Worm (Caenorhabditis elegans): ENCODE results near the gene ZK686.5.

Gene ZK686.5

DNA sequence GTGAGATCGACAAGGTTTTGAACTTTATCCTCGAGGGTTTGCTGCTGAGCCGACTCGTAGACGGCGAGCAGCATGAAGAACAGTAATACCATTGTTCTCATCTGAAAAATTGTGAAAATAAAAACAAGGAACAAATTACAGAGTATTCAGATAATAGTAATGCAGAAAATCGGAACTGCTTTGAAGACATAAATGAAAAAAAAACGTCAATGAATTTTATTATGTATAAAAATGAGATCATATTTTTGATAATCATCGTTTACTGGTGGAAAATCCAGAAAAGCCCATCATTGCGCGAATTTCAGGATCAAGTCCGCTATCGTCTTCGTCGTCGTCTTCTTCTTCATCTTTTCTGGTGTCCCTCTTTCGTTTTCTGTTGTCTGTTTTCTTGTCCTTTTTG, 1.6 kb upstream of the ZK686.5 start, which contains the start of gene ZK686.3:
TSS of gene ZK686.3 (minus strand) at position 101 of the 400 bp plus-strand sequence.
- TF ChIP-seq ama-1 (optimal IDR thresholded peaks at IDR 0.05) (peak; percentile 38), daf-12 (tag; optimal IDR thresholded peaks at IDR 0.05) (no peak)

DNA sequence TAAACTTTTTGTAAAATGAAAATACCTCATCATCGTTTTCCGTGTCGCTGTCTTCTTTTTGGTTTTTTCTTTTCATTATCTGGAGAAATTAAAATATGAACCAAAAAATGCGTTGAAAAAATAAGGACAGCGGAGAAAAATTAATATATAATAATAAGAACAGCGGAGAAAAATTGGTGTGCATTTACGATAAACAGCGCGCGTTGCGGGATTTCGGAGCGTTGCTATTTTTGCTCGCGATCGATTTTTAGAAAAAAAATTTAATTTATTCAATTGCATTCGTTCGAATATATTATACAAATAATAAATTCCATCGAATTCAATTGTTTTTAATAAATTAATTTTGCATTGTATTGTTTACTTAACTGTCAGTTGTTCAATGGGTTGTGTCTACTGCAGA, 1.3 kb downstream of the ZK686.5 start, which contains the start of gene ZK686.2:
TSS of gene ZK686.2 (minus strand) at position 79 of the 400 bp plus-strand sequence.
- peak; percentile 93 for TF ChIP-seq R02D3.7 (tag; optimal IDR thresholded peaks at IDR 0.05)
- TF ChIP-seq ceh-28 (tag; optimal IDR thresholded peaks at IDR 0.05): peak; percentile 55
- TF ChIP-seq lin-15B (tag; optimal IDR thresholded peaks at IDR 0.05): peak; percentile 35
- TF ChIP-seq pha-4 (tag; optimal IDR thresholded peaks at IDR 0.05): peak; percentile 69
- TF ChIP-seq nfya-1 (tag; optimal IDR thresholded peaks at IDR 0.05; ENCODE audit: insufficient read depth): peak; percentile 58
- peak; percentile 44 for TF ChIP-seq nhr-23 (tag; optimal IDR thresholded peaks at IDR 0.05)
- no peak for TF ChIP-seq egl-5 (tag; optimal IDR thresholded peaks at IDR 0.05)
- no peak for TF ChIP-seq ceh-16 (tag; optimal IDR thresholded peaks at IDR 0.05)

DNA sequence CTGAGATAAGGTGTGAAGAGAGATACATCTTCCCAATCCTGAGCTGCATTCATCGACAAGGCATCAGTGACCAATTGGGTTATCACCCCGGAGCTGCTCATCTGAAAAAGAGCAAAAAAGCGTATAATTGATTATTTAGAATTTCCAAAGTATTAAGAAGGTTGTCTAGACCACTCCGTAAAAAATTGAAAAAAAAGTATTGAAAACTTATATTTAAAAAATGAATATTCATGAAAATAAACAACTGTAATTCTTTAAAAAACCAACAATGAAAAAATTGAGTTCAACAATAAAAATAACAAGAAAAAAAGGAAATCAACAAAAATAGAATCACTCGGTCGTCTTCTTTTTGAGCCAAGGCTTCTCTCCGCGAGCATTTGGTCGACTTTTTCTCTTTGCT, 3.8 kb downstream of the ZK686.5 start, which contains the start of gene mtx-2:
TSS of gene mtx-2 (minus strand) at position 101 of the 400 bp plus-strand sequence.
- TF ChIP-seq pha-4 (tag; optimal IDR thresholded peaks at IDR 0.05): no peak
- no peak for TF ChIP-seq eor-1 (tag; optimal IDR thresholded peaks at IDR 0.05)
- no peak for TF ChIP-seq ZK546.5 (tag; optimal IDR thresholded peaks at IDR 0.05)
- TF ChIP-seq ceh-9 (tag; optimal IDR thresholded peaks at IDR 0.05): no peak
- no peak for TF ChIP-seq mml-1 (tag; optimal IDR thresholded peaks at IDR 0.05)
- no peak for TF ChIP-seq tbx-2 (tag; optimal IDR thresholded peaks at IDR 0.05)
- TF ChIP-seq unc-62 (GFP tag; optimal IDR thresholded peaks at IDR 0.05): no peak
- TF ChIP-seq unc-39 (tag; optimal IDR thresholded peaks at IDR 0.05): no peak
- no peak for TF ChIP-seq sea-2 (GFP tag; optimal IDR thresholded peaks at IDR 0.05)
- TF ChIP-seq ztf-4 (tag; optimal IDR thresholded peaks at IDR 0.05): no peak
- TF ChIP-seq nfya-1 (tag; optimal IDR thresholded peaks at IDR 0.05; ENCODE audit: insufficient read depth): no peak
- no peak for TF ChIP-seq lin-15B (tag; optimal IDR thresholded peaks at IDR 0.05)

DNA sequence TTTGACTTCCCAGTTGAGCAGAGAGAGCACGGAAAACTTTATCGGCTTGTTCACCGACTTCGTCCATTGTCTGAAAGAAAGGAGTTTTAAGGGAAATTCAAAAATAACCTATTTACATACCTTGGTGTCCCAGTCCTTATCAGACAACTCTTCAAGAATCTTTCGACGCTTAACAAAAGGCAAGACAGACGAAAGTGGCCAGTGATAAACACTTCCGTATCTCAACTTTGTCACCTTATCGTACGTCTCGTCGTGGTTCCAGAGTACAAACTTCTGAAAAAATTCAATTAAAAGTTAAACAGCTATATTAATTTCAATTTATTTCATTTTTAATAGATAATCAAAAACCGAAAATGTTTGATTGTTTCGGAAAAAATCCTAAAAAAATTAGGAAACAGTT, 5.1 kb downstream of the ZK686.5 start:
- TF ChIP-seq elt-2 (tag; optimal IDR thresholded peaks at IDR 0.05) (peak; percentile 89), fos-1 (tag; optimal IDR thresholded peaks at IDR 0.05) (no peak), pqm-1 (tag; optimal IDR thresholded peaks at IDR 0.05) (peak; percentile 56), nhr-43 (tag; optimal IDR thresholded peaks at IDR 0.05; ENCODE audit: poor library complexity, severe bottlenecking) (no peak)

DNA sequence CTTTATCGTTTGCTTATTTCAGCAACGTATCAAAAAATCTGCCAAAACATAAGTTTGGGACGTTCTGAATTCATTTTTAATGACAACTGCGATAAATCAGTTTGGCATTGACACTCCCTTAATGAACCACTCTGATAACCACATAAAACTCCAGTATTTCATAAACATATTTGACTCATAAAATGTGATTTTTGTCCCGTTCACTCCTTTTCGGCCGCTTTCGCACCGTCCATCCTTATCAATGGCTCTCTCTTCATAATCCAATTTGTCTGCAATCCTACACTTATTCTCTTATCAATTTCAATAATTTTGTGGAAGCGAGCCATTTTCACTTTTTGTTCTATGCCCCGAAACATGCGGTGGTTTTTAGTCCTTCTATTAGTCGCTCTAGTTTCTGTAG, 8.8 kb downstream of the ZK686.5 start, which contains the start of gene pcp-1:
TSS of gene pcp-1 (plus strand) at position 342 of the 400 bp plus-strand sequence.
- TF ChIP-seq lin-15B (tag; optimal IDR thresholded peaks at IDR 0.05): peak; percentile 34
- TF ChIP-seq tbx-2 (tag; optimal IDR thresholded peaks at IDR 0.05): no peak
- TF ChIP-seq pha-4 (tag; optimal IDR thresholded peaks at IDR 0.05): peak; percentile 31
- TF ChIP-seq ama-1 (optimal IDR thresholded peaks at IDR 0.05): no peak
- TF ChIP-seq nhr-28 (tag; optimal IDR thresholded peaks at IDR 0.05): no peak
- no peak for TF ChIP-seq aly-2 (tag; optimal IDR thresholded peaks at IDR 0.05)
- TF ChIP-seq pqm-1 (tag; optimal IDR thresholded peaks at IDR 0.05): peak; percentile 99
- no peak for TF ChIP-seq nhr-77 (tag; optimal IDR thresholded peaks at IDR 0.05)
- TF ChIP-seq unc-62 (GFP tag; optimal IDR thresholded peaks at IDR 0.05): no peak
- no peak for TF ChIP-seq ceh-28 (tag; optimal IDR thresholded peaks at IDR 0.05)
- TF ChIP-seq elt-3 (tag; optimal IDR thresholded peaks at IDR 0.05): no peak
- no peak for TF ChIP-seq unc-39 (tag; optimal IDR thresholded peaks at IDR 0.05)
- no peak for TF ChIP-seq fkh-2 (tag; optimal IDR thresholded peaks at IDR 0.05)
- TF ChIP-seq nhr-25 (tag; optimal IDR thresholded peaks at IDR 0.05): no peak
- peak; percentile 55 for TF ChIP-seq fos-1 (tag; optimal IDR thresholded peaks at IDR 0.05)
- no peak for TF ChIP-seq nhr-67 (tag; optimal IDR thresholded peaks at IDR 0.05)
- TF ChIP-seq nhr-12 (tag; optimal IDR thresholded peaks at IDR 0.05): no peak
- no peak for TF ChIP-seq elt-1 (tag; optimal IDR thresholded peaks at IDR 0.05)
- no peak for TF ChIP-seq ztf-11 (tag; optimal IDR thresholded peaks at IDR 0.05)
- TF ChIP-seq R02D3.7 (tag; optimal IDR thresholded peaks at IDR 0.05): no peak
- TF ChIP-seq skn-1 (tag; optimal IDR thresholded peaks at IDR 0.05): no peak
- TF ChIP-seq zag-1 (tag; optimal IDR thresholded peaks at IDR 0.05): no peak
- no peak for TF ChIP-seq ztf-4 (tag; optimal IDR thresholded peaks at IDR 0.05)
- no peak for TF ChIP-seq nhr-23 (tag; optimal IDR thresholded peaks at IDR 0.05)
- TF ChIP-seq egl-27 (tag; optimal IDR thresholded peaks at IDR 0.05): no peak
- TF ChIP-seq mml-1 (tag; optimal IDR thresholded peaks at IDR 0.05): no peak
- no peak for TF ChIP-seq nhr-237 (tag; optimal IDR thresholded peaks at IDR 0.05)
- TF ChIP-seq lin-39 (tag; optimal IDR thresholded peaks at IDR 0.05): no peak
- TF ChIP-seq jun-1 (tag; optimal IDR thresholded peaks at IDR 0.05): peak; percentile 67
- peak; percentile 99 for TF ChIP-seq elt-2 (tag; optimal IDR thresholded peaks at IDR 0.05)
- TF ChIP-seq nfya-1 (tag; optimal IDR thresholded peaks at IDR 0.05; ENCODE audit: insufficient read depth): no peak
- TF ChIP-seq egl-5 (tag; optimal IDR thresholded peaks at IDR 0.05): no peak
- TF ChIP-seq ceh-9 (tag; optimal IDR thresholded peaks at IDR 0.05): no peak
- no peak for TF ChIP-seq ceh-82 (tag; optimal IDR thresholded peaks at IDR 0.05)

Data from whole organism, L3 larva.